Worm (Caenorhabditis elegans): ENCODE results near the gene tbc-11.

The tbc-11 gene

DNA sequence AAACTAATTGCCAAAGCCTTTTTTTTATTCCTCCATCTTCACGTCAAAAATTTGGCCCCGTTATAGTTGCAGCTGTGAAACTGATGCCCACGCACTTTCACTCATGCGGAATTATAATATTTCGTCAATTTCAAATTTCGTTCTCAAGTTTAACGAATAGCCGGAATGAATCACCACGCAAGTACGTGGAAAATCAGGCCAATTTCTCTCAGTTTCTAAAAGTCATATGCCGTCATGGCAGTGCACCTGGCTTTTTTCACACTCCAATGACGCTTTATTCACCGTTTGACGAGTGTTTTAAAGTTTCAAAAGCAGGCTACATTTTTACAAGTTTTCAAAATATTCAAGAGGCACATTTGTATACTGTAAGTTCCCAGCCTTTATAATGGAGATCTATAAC lies 23.1 kb downstream of the tbc-11 start:
- TF ChIP-seq attf-4 (tag; optimal IDR thresholded peaks at IDR 0.05) (no peak), aha-1 (tag) (peak; percentile 3), madf-9 (GFP tag; conservative IDR thresholded peaks at IDR 0.05) (no peak), unc-62 (GFP tag; optimal IDR thresholded peaks at IDR 0.05 in 1 of 2) (peak in 1 of 2 experiments; percentile 62), unc-62 (tag; optimal IDR thresholded peaks at IDR 0.05) (no peak)

DNA sequence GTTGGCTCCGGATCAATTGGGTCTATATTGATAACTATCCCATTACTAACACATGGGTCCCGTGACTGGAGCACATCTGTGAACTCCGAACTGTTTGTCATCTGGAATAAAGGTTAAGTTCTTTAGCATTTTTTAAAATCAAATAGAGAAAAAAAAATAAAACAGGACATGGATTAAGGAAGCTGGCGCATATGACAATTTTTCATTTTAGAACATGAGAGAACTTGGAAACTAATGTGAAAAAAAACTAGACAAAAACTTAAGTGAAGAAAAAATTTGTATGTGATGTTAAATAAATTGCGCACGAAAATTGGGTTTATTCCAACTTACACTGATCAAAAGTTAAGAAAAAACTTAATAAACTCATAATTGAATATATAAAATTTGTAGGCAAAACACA lies 24.0 kb downstream of the tbc-11 start, which contains the start of gene sms-2:
Gene sms-2 (minus strand): TSS at position 101 of the 400 bp plus-strand sequence.
- no peak for TF ChIP-seq mep-1 (tag; optimal IDR thresholded peaks at IDR 0.05)
- TF ChIP-seq lir-3 (tag; optimal IDR thresholded peaks at IDR 0.05) = no peak
- TF ChIP-seq madf-5 (GFP tag; IDR thresholded peaks at IDR 0.05) = no peak
- no peak for TF ChIP-seq attf-4 (tag; optimal IDR thresholded peaks at IDR 0.05)
- TF ChIP-seq mdt-29 (GFP tag; IDR thresholded peaks at IDR 0.05) = no peak
- no peak for TF ChIP-seq ztf-11 (tag; optimal IDR thresholded peaks at IDR 0.05)
- TF ChIP-seq aha-1 (tag) = no peak
- TF ChIP-seq lsy-2 (tag; optimal IDR thresholded peaks at IDR 0.05) = no peak

DNA sequence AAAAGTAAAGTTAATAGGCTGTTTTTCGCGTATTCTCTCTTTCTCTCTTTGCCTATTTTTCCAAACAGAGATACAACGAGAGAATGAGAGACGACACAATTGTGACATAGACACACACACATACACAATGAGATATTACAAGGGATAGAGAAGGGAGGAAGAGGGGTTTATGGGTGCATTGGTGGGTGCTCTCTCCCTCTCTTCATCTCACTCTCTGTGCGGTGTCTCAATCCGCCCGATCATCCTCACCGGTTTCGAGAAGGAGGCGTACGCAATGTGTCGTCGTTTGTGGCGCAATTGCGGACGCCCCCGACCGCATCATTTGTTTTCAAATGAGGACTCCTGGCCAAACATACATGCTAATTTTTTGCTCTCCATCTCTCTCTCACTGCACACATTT lies 24.7 kb downstream of the tbc-11 start:
- TF ChIP-seq zip-11 (GFP tag; IDR thresholded peaks at IDR 0.05) (no peak), pha-4 (GFP tag; IDR thresholded peaks at IDR 0.05) (peak; percentile 37; the same call in 1 of the 2 replicates), pha-4 (tag; optimal IDR thresholded peaks at IDR 0.05) (no peak), snpc-4 (tag; optimal IDR thresholded peaks at IDR 0.05) (peak; percentile 11), lim-7 (GFP tag; IDR thresholded peaks at IDR 0.05) (0 out of 2 replicates have a peak, but pooled peaks have one; percentile 46), ceh-62 (tag; optimal IDR thresholded peaks at IDR 0.05) (no peak), spr-1 (tag; optimal IDR thresholded peaks at IDR 0.05) (peak; percentile 70), snpc-1.2 (GFP tag; IDR thresholded peaks at IDR 0.05) (no peak), R02D3.7 (tag; optimal IDR thresholded peaks at IDR 0.05) (no peak), nhr-111 (GFP tag; optimal IDR thresholded peaks at IDR 0.05) (no peak), sdz-12 (GFP tag; optimal IDR thresholded peaks at IDR 0.05) (no peak), ces-1 (GFP tag; optimal IDR thresholded peaks at IDR 0.05) (peak; percentile 36), rbr-2 (tag; optimal IDR thresholded peaks at IDR 0.05) (peak; percentile 97), lin-38 (GFP tag; IDR thresholded peaks at IDR 0.05) (peak; percentile 59), set-16 (GFP tag; IDR thresholded peaks at IDR 0.05) (peak; percentile 79), Y75B8A.6 (GFP tag; IDR thresholded peaks at IDR 0.05) (no peak), mxl-3 (GFP tag; optimal IDR thresholded peaks at IDR 0.05) (peak; percentile 86), madf-9 (GFP tag; conservative IDR thresholded peaks at IDR 0.05) (peak; percentile 77), jun-1 (tag; optimal IDR thresholded peaks at IDR 0.05) (no peak), tra-1 (GFP tag; IDR thresholded peaks at IDR 0.05) (peak; percentile 75), pqm-1 (tag; optimal IDR thresholded peaks at IDR 0.05) (no peak), zag-1 (tag; optimal IDR thresholded peaks at IDR 0.05) (peak; percentile 68), arid-1 (GFP tag; conservative IDR thresholded peaks at IDR 0.05) (peak; percentile 68), ztf-7 (tag; optimal IDR thresholded peaks at IDR 0.05) (peak; percentile 82), gei-8 (GFP tag; optimal IDR thresholded peaks at IDR 0.05) (no peak), hlh-11 (tag; optimal IDR thresholded peaks at IDR 0.05) (peak; percentile 87), saeg-2 (GFP tag; IDR thresholded peaks at IDR 0.05) (peak; percentile 82; the same call in 1 of the 2 replicates), unc-62 (GFP tag; optimal IDR thresholded peaks at IDR 0.05 in 1 of 2) (peak in 1 of 2 experiments; percentile 99), unc-62 (tag; optimal IDR thresholded peaks at IDR 0.05) (no peak), F37D6.2 (tag; optimal IDR thresholded peaks at IDR 0.05) (peak; percentile 90), mdl-1 (tag; optimal IDR thresholded peaks at IDR 0.05) (peak; percentile 5 to 89), nhr-77 (tag; optimal IDR thresholded peaks at IDR 0.05) (peak; percentile 74), aha-1 (tag) (peak; percentile 98), duxl-1 (tag; optimal IDR thresholded peaks at IDR 0.05; ENCODE audit: poor library complexity) (peak; percentile 73), Y105C5A.15 (GFP tag; IDR thresholded peaks at IDR 0.05) (no peak), mdt-29 (GFP tag; IDR thresholded peaks at IDR 0.05) (peak; percentile 32; the same call in 1 of the 2 replicates), ZK337.2 (GFP tag; IDR thresholded peaks at IDR 0.05) (no peak), nhr-11 (tag; optimal IDR thresholded peaks at IDR 0.05) (peak; percentile 94), dmd-6 (GFP tag; IDR thresholded peaks at IDR 0.05) (peak; percentile 51; the same call in 1 of the 2 replicates), D1046.2 (GFP tag; IDR thresholded peaks at IDR 0.05) (no peak), lin-13 (GFP tag; optimal IDR thresholded peaks at IDR 0.05) (peak; percentile 82), unc-130 (GFP tag; optimal IDR thresholded peaks at IDR 0.05) (no peak)
